Fruit fly (Drosophila melanogaster): Measurements from ENCODE around the gene CG6885.

CG6885 gene

DNA sequence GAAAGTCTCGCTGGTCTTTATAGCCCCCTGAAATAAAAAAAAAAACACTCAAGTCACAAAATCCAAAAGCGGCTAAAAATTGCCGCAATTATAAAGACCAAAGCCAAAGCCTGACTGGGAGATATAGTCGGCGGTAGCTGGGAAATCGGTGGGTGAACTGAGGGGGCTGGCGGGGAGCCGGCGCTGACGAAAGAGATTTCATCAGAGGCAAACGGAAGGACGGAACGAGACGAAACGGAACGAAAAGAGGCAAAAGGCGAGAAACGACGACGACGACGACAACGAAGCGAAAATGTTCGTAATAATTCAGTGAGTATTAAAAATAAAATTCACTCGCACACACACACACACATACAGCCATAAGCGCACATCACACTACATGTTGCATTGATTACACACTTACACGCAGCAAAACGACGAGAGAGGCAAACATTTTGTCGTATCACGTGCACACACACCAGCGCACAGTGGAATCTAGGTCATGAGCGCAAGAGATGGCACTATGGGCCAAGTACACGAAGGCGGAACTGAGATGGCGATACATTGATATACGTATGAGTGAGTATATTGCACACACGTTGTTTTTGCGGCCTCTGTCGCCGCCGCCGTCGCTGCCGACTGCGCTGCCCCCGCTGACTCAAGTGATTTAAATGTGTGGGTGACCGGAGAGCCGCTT is 14.7 kb downstream of the CG6885 start (continued):
- TF ChIP-seq MTF-1 (GFP tag; optimal IDR thresholded peaks at IDR 0.05; ENCODE audit: borderline replicate concordance): no peak

DNA sequence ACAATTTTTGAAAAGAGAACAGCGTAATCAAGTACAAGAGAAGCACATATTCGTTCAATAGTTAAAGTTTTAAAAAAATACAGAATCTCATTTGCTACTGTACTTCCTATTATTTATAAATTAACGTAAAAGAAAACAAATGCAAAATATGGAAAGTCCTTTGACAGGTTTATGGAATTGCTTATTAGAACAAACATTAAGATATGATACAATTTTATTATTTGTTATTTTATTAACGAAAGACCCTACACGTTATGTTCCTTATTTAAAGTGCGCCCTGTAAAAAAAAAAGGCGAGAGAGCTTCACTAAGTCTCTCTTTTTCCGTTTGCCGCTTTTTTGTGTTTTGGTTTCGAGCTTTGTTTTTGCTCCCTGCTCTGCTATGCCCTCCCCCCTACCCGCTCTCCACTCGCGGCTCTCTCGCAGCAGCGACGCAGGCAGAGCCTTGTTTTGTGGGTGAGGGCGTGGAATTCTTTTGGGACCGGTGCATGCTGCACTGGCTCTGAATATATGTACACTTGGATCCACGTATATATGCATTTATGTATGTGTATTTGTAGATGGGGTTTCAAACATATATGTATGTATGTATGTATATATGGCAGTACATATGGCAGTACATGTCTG is 16.2 kb downstream of the CG6885 start:
- TF ChIP-seq CG1602 (GFP tag; optimal IDR thresholded peaks at IDR 0.05) (no peak), CG17385 (GFP tag; optimal IDR thresholded peaks at IDR 0.05) (no peak), zfh2 (GFP tag; optimal IDR thresholded peaks at IDR 0.05) (no peak), crol (GFP tag; IDR thresholded peaks at IDR 0.05) (peak; percentile 86), CG7372 (GFP tag; IDR thresholded peaks at IDR 0.05) (no peak), Asciz (GFP tag; optimal IDR thresholded peaks at IDR 0.05) (no peak), Drgx (GFP tag; IDR thresholded peaks at IDR 0.05) (peak; percentile 79), slp2 (GFP tag; optimal IDR thresholded peaks at IDR 0.05) (no peak), sens (GFP tag) (peak; percentile 79), CG32772 (GFP tag; IDR thresholded peaks at IDR 0.05) (no peak), CG2712 (tag; optimal IDR thresholded peaks at IDR 0.05) (no peak), onecut (GFP tag; IDR thresholded peaks at IDR 0.05) (no peak), CG13287 (GFP tag; IDR thresholded peaks at IDR 0.05; ENCODE audit: partially characterized antibody) (no peak), wek (GFP tag; optimal IDR thresholded peaks at IDR 0.05) (no peak), Side (GFP tag; optimal IDR thresholded peaks at IDR 0.05) (no peak), CG8765 (GFP tag; IDR thresholded peaks at IDR 0.05) (no peak), pan (optimal IDR thresholded peaks at IDR 0.05) (no peak), pan (GFP tag; optimal IDR thresholded peaks at IDR 0.05 in 1 of 2, IDR thresholded peaks at IDR 0.05 in 1 of 2) (peak in 1 of 2 experiments; percentile 8), CG8089 (GFP tag; optimal IDR thresholded peaks at IDR 0.05) (no peak), CG14441 (GFP tag; IDR thresholded peaks at IDR 0.05) (no peak), CG18262 (tag; optimal IDR thresholded peaks at IDR 0.05) (no peak), her (GFP tag; optimal IDR thresholded peaks at IDR 0.05) (no peak), sd (tag; optimal IDR thresholded peaks at IDR 0.05) (peak; percentile 21), Kr (GFP tag; optimal IDR thresholded peaks at IDR 0.05) (no peak), Sin3A (optimal IDR thresholded peaks at IDR 0.05) (no peak), jing (GFP tag; optimal IDR thresholded peaks at IDR 0.05) (no peak), CkIIα-i1 (GFP tag; IDR thresholded peaks at IDR 0.05) (no peak), CG6791 (GFP tag; IDR thresholded peaks at IDR 0.05; ENCODE audit: partially characterized antibody) (no peak), ranshi (GFP tag; IDR thresholded peaks at IDR 0.05) (no peak), Rfx (GFP tag; IDR thresholded peaks at IDR 0.05) (0 out of 2 replicates have a peak, but pooled peaks have one; percentile 17), usp (GFP tag; optimal IDR thresholded peaks at IDR 0.05) (no peak), ci (GFP tag; IDR thresholded peaks at IDR 0.05) (peak; percentile 34; the same call in 1 of the 3 replicates), CG1832 (GFP tag; optimal IDR thresholded peaks at IDR 0.05) (no peak), CG12391 (tag; optimal IDR thresholded peaks at IDR 0.05) (no peak), lola (GFP tag; optimal IDR thresholded peaks at IDR 0.05) (no peak), ftz-f1 (GFP tag; optimal IDR thresholded peaks at IDR 0.05) (peak; percentile 39), nom (GFP tag; optimal IDR thresholded peaks at IDR 0.05) (peak; percentile 44), eve (GFP tag; optimal IDR thresholded peaks at IDR 0.05) (no peak), Adf1 (GFP tag; IDR thresholded peaks at IDR 0.05) (peak; percentile 91), dmrt11E (tag; optimal IDR thresholded peaks at IDR 0.05) (no peak), CG34376 (GFP tag; optimal IDR thresholded peaks at IDR 0.05) (no peak), btn (GFP tag; optimal IDR thresholded peaks at IDR 0.05) (no peak), chinmo (GFP tag; IDR thresholded peaks at IDR 0.05; ENCODE audit: partially characterized antibody) (peak; percentile 84; the same call in 2 of the 4 replicates), Deaf1 (tag; optimal IDR thresholded peaks at IDR 0.05) (peak; percentile 28), CG18599 (GFP tag; optimal IDR thresholded peaks at IDR 0.05) (no peak), C15 (GFP tag; IDR thresholded peaks at IDR 0.05) (no peak), CG7357 (GFP tag; IDR thresholded peaks at IDR 0.05) (no peak)

All from whole organism, embryonic.